Worm (Caenorhabditis elegans) whole organism, mixed stage, embryonic: ENCODE measurements around the gene nstp-2.
A peak's percentile ranks its signal among the peaks of the same experiment; 100 is the strongest.

Source experiments
- blmp-1 ChIP-seq: fragments of 150-350 bp; optimal IDR thresholded peaks from 2 replicates; lab custom pipeline; 2014; ENCODE audit warnings: missing biosample characterization, missing genetic modification characterization
- ceh-39 ChIP-seq: fragments of 150-350 bp; optimal IDR thresholded peaks from 2 replicates; lab custom pipeline; 2014; ENCODE audit warnings: missing biosample characterization, missing genetic modification characterization
- ceh-43 ChIP-seq: fragments of 200-800 bp; sonication (Bioruptor generic); optimal IDR thresholded peaks from 2 replicates; lab custom pipeline; 2018; ENCODE audit warnings: mild to moderate bottlenecking, missing genetic modification characterization, moderate library complexity, missing compliant biosample characterization
- ceh-83 ChIP-seq: fragments of 200-800 bp; sonication (Bioruptor generic); optimal IDR thresholded peaks from 2 replicates; lab custom pipeline; 2018; ENCODE audit warnings: mild to moderate bottlenecking, missing genetic modification characterization, missing compliant biosample characterization
- ces-1 ChIP-seq: fragments of 150-350 bp; optimal IDR thresholded peaks from 2 replicates; lab custom pipeline; 2014; ENCODE audit warnings: missing biosample characterization, missing genetic modification reagents, missing genetic modification characterization
- cnd-1 ChIP-seq: fragments of 200-800 bp; sonication (Bioruptor generic); optimal IDR thresholded peaks from 2 replicates; lab custom pipeline; 2018; ENCODE audit warnings: mild to moderate bottlenecking, missing genetic modification characterization, missing compliant biosample characterization
- drap-1 ChIP-seq: fragments of 200-800 bp; sonication (Bioruptor generic); optimal IDR thresholded peaks from 3 replicates; lab custom pipeline; 2018; ENCODE audit warnings: mild to moderate bottlenecking, missing genetic modification characterization, missing compliant biosample characterization
- elt-1 ChIP-seq: sonication (generic microtip); optimal IDR thresholded peaks from 2 replicates; lab custom pipeline; 2017; ENCODE audit warnings: missing genetic modification characterization, mild to moderate bottlenecking, missing compliant biosample characterization, antibody characterized with exemption, moderate library complexity, borderline replicate concordance; ENCODE audit not compliant: insufficient read depth
- elt-3 ChIP-seq: fragments of 150-350 bp; optimal IDR thresholded peaks from 2 replicates; lab custom pipeline; 2014; ENCODE audit warnings: missing biosample characterization, missing genetic modification characterization
- ham-2 ChIP-seq: fragments of 200-800 bp; sonication (Bioruptor generic); optimal IDR thresholded peaks from 2 replicates; lab custom pipeline; 2018; ENCODE audit warnings: mild to moderate bottlenecking, missing genetic modification characterization, missing compliant biosample characterization
- hlh-1 ChIP-seq: fragments of 150-350 bp; optimal IDR thresholded peaks from 2 replicates; lab custom pipeline; 2014; ENCODE audit warnings: missing biosample characterization, missing genetic modification reagents, missing genetic modification characterization
- lin-13 ChIP-seq: fragments of 150-350 bp; optimal IDR thresholded peaks from 2 replicates; lab custom pipeline; 2014; ENCODE audit warnings: missing biosample characterization, missing genetic modification characterization
- lin-32 ChIP-seq: fragments of 200-800 bp; sonication (Bioruptor generic); optimal IDR thresholded peaks from 2 replicates; lab custom pipeline; 2018; ENCODE audit warnings: mild to moderate bottlenecking, missing genetic modification characterization, missing compliant biosample characterization
- lsy-2 ChIP-seq: fragments of 150-350 bp; optimal IDR thresholded peaks from 2 replicates; lab custom pipeline; 2014; ENCODE audit warnings: missing biosample characterization, missing genetic modification characterization
- mab-5 ChIP-seq: fragments of 150-350 bp; optimal IDR thresholded peaks from 2 replicates; lab custom pipeline; 2014; ENCODE audit warnings: missing biosample characterization, missing genetic modification characterization
- mep-1 ChIP-seq: fragments of 150-350 bp; optimal IDR thresholded peaks from 2 replicates; lab custom pipeline; 2017; ENCODE audit warnings: missing biosample characterization, missing genetic modification reagents, missing genetic modification characterization, inconsistent platforms
- mls-2 ChIP-seq: sonication (generic microtip); optimal IDR thresholded peaks from 2 replicates; lab custom pipeline; 2016; ENCODE audit warnings: mild to moderate bottlenecking, missing genetic modification characterization, moderate library complexity, missing compliant biosample characterization
- nhr-12 ChIP-seq: fragments of 150-350 bp; optimal IDR thresholded peaks from 2 replicates; lab custom pipeline; 2014; ENCODE audit warnings: missing biosample characterization, missing genetic modification characterization
- nhr-2 ChIP-seq: fragments of 150-350 bp; optimal IDR thresholded peaks from 2 replicates; lab custom pipeline; 2014; ENCODE audit warnings: missing biosample characterization, missing genetic modification characterization
- nhr-237 ChIP-seq: fragments of 150-350 bp; optimal IDR thresholded peaks from 2 replicates; lab custom pipeline; 2014; ENCODE audit warnings: missing biosample characterization, missing genetic modification characterization
- nhr-28 ChIP-seq: fragments of 150-350 bp; optimal IDR thresholded peaks from 2 replicates; lab custom pipeline; 2014; ENCODE audit warnings: missing biosample characterization, missing genetic modification characterization
- nhr-76 ChIP-seq: sonication (generic microtip); optimal IDR thresholded peaks from 2 replicates; lab custom pipeline; 2017; ENCODE audit warnings: missing biosample characterization, missing genetic modification characterization
- sem-2 ChIP-seq: fragments of 200-800 bp; sonication (Bioruptor generic); optimal IDR thresholded peaks from 2 replicates; lab custom pipeline; 2018; ENCODE audit warnings: mild to moderate bottlenecking, missing genetic modification characterization, missing compliant biosample characterization
- snpc-4 ChIP-seq: fragments of 150-350 bp; optimal IDR thresholded peaks from 2 replicates; lab custom pipeline; 2014; ENCODE audit warnings: missing biosample characterization, missing genetic modification characterization
- sptf-1 ChIP-seq: sonication (generic microtip); optimal IDR thresholded peaks from 2 replicates; lab custom pipeline; 2017; ENCODE audit warnings: mild to moderate bottlenecking, missing genetic modification characterization, moderate library complexity, missing compliant biosample characterization
- tbx-8 ChIP-seq: fragments of 200-800 bp; sonication (Bioruptor generic); optimal IDR thresholded peaks from 2 replicates; lab custom pipeline; 2018; ENCODE audit warnings: mild to moderate bottlenecking, missing genetic modification characterization, moderate library complexity, missing compliant biosample characterization
- unc-120 ChIP-seq: sonication (generic microtip); optimal IDR thresholded peaks from 2 replicates; lab custom pipeline; 2017; ENCODE audit warnings: missing genetic modification characterization, missing compliant biosample characterization; ENCODE audit not compliant: poor library complexity, severe bottlenecking
- unc-39 ChIP-seq: fragments of 150-350 bp; optimal IDR thresholded peaks from 2 replicates; lab custom pipeline; 2014; ENCODE audit warnings: missing biosample characterization, missing genetic modification characterization
- unc-62 ChIP-seq: fragments of 150-350 bp; optimal IDR thresholded peaks from 2 replicates; lab custom pipeline; 2014; ENCODE audit warnings: missing biosample characterization, missing genetic modification reagents, missing genetic modification characterization

Gene nstp-2

ce11 chrIV:6638256-6638655 is 32.3 kb upstream of the nstp-2 start, which contains the start of gene C01B10.7:
Gene C01B10.7, plus strand, starts transcription at chrIV:6638556.
- no peak for TF ChIP-seq ces-1
- TF ChIP-seq unc-120 (tag; lab: Kevin White, UChicago) = no peak
- TF ChIP-seq drap-1 (GFP tag; lab: Kevin White, UChicago) = no peak
- TF ChIP-seq hlh-1 = no peak
- TF ChIP-seq nhr-76 (tag; lab: Kevin White, UChicago) = no peak
- no peak for TF ChIP-seq nhr-12 (tag; lab: Kevin White, UChicago)
- TF ChIP-seq lin-32 (GFP tag; lab: Kevin White, UChicago) = no peak
- no peak for TF ChIP-seq ceh-43 (GFP tag; lab: Kevin White, UChicago)

DNA sequence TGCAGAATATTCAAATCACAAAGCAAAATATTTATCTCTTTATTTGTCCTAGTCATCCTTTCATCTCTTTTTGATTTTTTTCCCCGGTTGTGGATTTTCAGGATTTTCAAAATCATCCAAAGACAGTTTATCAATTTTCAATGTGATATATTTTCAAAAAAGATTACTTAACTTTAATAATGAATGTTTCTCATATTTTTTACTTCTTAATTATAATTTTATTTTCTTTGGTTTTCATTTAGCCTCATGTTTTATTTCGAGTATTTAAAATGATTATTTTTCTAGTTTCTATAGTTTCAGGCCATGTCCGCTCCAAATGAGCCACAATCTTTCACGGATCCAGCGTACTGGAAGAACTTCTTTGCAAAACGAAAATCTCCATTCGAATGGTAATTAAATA is 28.8 kb upstream of the nstp-2 start, which contains the start of gene metl-13:
metl-13 (plus strand) TSS at position 301 of the 400 bp plus-strand sequence.
- no peak for TF ChIP-seq mab-5
- no peak for TF ChIP-seq cnd-1
- TF ChIP-seq sem-2 (GFP tag; lab: Kevin White, UChicago) = no peak
- no peak for TF ChIP-seq snpc-4 (tag; lab: Kevin White, UChicago)
- no peak for TF ChIP-seq ceh-39
- TF ChIP-seq elt-3 = no peak
- TF ChIP-seq elt-1 (tag; lab: Kevin White, UChicago) = no peak
- TF ChIP-seq nhr-28 (tag; lab: Kevin White, UChicago) = no peak
- no peak for TF ChIP-seq lin-13 (tag; lab: Kevin White, UChicago)
- TF ChIP-seq lsy-2 (tag; lab: Kevin White, UChicago) = no peak
- TF ChIP-seq mep-1 (tag; lab: Kevin White, UChicago) = no peak
- TF ChIP-seq, all 35 proteins: peak for 0

DNA sequence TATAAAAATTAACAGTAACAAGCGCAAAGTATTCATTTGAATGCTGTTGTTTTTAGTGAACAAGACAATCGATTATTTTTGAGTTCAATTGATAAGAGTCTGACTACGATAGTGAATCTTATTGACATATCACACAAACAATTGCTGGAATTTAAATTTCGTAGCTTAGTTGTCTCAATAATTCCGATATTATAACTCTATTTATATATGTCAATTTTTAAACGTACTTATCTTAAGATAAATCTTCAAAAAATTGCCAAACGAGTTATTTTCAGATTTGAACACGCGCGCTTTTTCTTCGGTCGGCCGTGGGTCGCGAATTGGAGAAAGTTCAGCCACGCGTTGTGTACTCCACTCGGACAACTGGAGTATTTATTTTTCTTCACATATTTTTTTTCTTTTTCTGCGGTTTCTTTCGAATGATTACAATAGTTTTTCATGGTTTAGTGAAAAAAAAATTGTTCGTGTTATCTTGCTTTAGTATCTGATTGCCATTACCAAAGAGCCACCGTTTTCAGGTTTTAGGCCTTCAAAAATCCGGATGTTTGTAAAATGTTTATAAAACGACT is 25.8 kb upstream of the nstp-2 start, which contains the start of the genes cest-5.1 and C01B10.9:
cest-5.1 (minus strand) TSS at position 51 of the 569 bp plus-strand sequence.
C01B10.9 (plus strand) TSS at position 519 of the 569 bp plus-strand sequence.
- TF ChIP-seq lsy-2 (tag; lab: Kevin White, UChicago) (peak; percentile 40), nhr-237 (tag; lab: Kevin White, UChicago) (no peak), ces-1 (peak; percentile 44), mep-1 (tag; lab: Kevin White, UChicago) (no peak)
- TF ChIP-seq, all 35 proteins: peak for 2

DNA sequence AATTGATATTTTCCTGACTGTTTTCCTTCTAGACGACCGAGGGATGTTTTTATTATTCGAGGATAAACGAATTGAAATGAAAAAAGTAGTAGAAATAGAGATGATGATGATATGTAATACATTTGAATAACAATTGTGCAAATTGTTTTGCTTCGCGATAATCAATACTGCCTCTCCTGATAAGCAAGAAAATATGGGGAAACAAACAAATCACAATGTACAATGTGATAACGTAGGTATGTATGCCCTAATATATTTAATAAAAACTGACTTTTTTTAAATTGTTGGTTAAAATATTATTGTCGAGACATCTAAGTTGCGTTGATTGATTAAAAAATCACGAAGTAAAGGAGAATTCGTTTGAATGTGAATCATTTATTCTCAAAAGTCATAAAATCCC is 21.8 kb upstream of the nstp-2 start, which contains the start of gene cest-5.2:
cest-5.2 (minus strand) TSS at position 128 of the 400 bp plus-strand sequence.
- TF ChIP-seq tbx-8 (GFP tag; lab: Kevin White, UChicago) (no peak), unc-120 (tag; lab: Kevin White, UChicago) (no peak), nhr-12 (tag; lab: Kevin White, UChicago) (no peak), unc-39 (tag; lab: Kevin White, UChicago) (no peak), ceh-43 (GFP tag; lab: Kevin White, UChicago) (no peak), lin-32 (GFP tag; lab: Kevin White, UChicago) (no peak), snpc-4 (tag; lab: Kevin White, UChicago) (no peak), nhr-237 (tag; lab: Kevin White, UChicago) (no peak)

DNA sequence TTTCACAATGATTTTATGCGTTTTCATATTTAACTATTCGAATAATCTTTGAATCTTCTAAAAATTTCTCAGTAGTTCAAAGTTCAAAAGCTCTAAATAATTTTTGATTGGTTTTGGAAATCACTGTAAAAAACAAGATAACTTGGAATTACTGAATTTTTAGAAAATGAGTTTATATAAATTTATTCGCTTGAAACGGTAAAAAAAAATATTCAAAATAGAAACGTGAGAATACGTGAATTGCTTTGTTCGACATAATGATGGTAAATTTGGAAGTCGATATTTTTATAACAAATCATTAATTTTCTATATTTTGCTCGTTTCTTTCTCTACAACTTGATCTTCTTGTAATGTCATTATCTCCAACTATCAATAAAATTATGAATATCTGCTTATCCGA is 17.4 kb upstream of the nstp-2 start, which contains the start of gene C01B10.44:
C01B10.44 (plus strand) TSS at position 301 of the 400 bp plus-strand sequence.
- no peak for TF ChIP-seq drap-1 (GFP tag; lab: Kevin White, UChicago)
- no peak for TF ChIP-seq tbx-8 (GFP tag; lab: Kevin White, UChicago)
- TF ChIP-seq snpc-4 (tag; lab: Kevin White, UChicago) = no peak
- TF ChIP-seq nhr-12 (tag; lab: Kevin White, UChicago) = no peak
- TF ChIP-seq cnd-1 = no peak
- TF ChIP-seq mab-5 = no peak

ce11 chrIV:6622142-6622541 is 16.2 kb upstream of the nstp-2 start:
- TF ChIP-seq ceh-43 (GFP tag; lab: Kevin White, UChicago) (no peak), blmp-1 (no peak), ces-1 (no peak), cnd-1 (no peak), lin-13 (tag; lab: Kevin White, UChicago) (no peak), nhr-2 (no peak), unc-62 (GFP tag; lab: Kevin White, UChicago) (no peak), mls-2 (tag; lab: Kevin White, UChicago) (no peak), unc-39 (tag; lab: Kevin White, UChicago) (no peak), mab-5 (no peak), ceh-39 (no peak), unc-120 (tag; lab: Kevin White, UChicago) (no peak), mep-1 (tag; lab: Kevin White, UChicago) (no peak), elt-3 (no peak), sptf-1 (tag; lab: Kevin White, UChicago) (no peak), ceh-83 (GFP tag; lab: Kevin White, UChicago) (no peak), nhr-76 (tag; lab: Kevin White, UChicago) (no peak), nhr-237 (tag; lab: Kevin White, UChicago) (no peak), drap-1 (GFP tag; lab: Kevin White, UChicago) (no peak), ham-2 (no peak)
